Fruit fly (Drosophila melanogaster) whole organism, pupa: ENCODE measurements around the gene CG15414.

ENCODE experiments used
- CG17806 ChIP-seq: fragments of 200-800 bp; sonication (Bioruptor generic); optimal IDR thresholded peaks from 2 replicates; lab custom pipeline; 2018; ENCODE audit warnings: missing biosample characterization, mild to moderate bottlenecking, missing genetic modification characterization, moderate library complexity
- CG32121 ChIP-seq: fragments of 200-800 bp; sonication (Bioruptor generic); IDR thresholded peaks from 2 replicates; pipeline ENCODE4 v1.3.6; 2022; ENCODE audit warnings: missing biosample characterization, missing genetic modification characterization
- CG8159 ChIP-seq: fragments of 200-800 bp; sonication (Bioruptor generic); optimal IDR thresholded peaks from 3 replicates; lab custom pipeline; 2018; ENCODE audit warnings: missing biosample characterization, mild to moderate bottlenecking, missing genetic modification characterization, moderate library complexity
- Pif1A ChIP-seq: fragments of 200-800 bp; sonication (Bioruptor generic); optimal IDR thresholded peaks from 3 replicates; lab custom pipeline; 2016; ENCODE audit warnings: missing biosample characterization, missing genetic modification characterization
- rn ChIP-seq: fragments of 200-800 bp; sonication (Bioruptor generic); IDR thresholded peaks from 2 replicates; pipeline ENCODE4 v1.3.6; 2022; ENCODE audit warnings: missing biosample characterization, missing genetic modification characterization

dm6 chr2L:3441673-3442072, 49.2 kb downstream of the CG15414 start:
- no peak for TF ChIP-seq rn
- TF ChIP-seq CG17806: peak; percentile 23
- peak; percentile 8 for TF ChIP-seq Pif1A
- peak; percentile 63 for TF ChIP-seq CG32121 (GFP tag; lab: Robert Waterston, UW)
- no peak for TF ChIP-seq CG8159 (tag; lab: Kevin White, UChicago)
